Worm (Caenorhabditis elegans): Measurements from ENCODE around the gene Y50D4C.3.

DNA sequence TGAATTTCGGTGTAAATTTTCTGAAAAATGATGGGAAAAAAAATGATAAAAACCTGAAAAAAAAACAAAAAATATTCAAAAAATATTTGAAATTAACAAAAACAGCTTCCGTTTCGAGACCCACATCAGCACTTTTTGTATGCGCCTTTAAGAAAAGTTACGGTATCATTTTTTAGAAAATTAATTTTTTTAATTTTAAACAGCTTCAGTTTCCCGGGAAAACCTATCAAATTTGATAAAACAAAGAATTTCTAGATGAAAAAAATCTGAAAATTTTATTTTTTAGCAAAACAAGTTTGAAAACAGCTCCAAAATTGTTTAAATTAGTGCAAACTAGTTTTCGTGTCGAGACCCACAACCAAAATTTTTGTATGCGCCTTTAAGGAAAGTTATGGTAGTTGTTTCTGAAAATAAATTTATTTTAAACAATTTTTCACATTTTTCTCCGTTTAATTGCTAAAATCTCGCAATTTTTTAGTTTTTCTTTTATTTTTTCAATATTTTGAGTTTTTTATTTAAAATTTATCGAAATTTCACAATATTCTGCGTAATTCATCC lies 24.0 kb upstream of the Y50D4C.3 start:
- TF ChIP-seq klf-2 (GFP tag; conservative IDR thresholded peaks at IDR 0.05): no peak
- no peak for TF ChIP-seq flt-1 (GFP tag; IDR thresholded peaks at IDR 0.05)
- no peak for TF ChIP-seq cog-1 (tag; optimal IDR thresholded peaks at IDR 0.05)
- TF ChIP-seq ztf-23 (GFP tag; IDR thresholded peaks at IDR 0.05): no peak
- TF ChIP-seq med-1 (GFP tag; optimal IDR thresholded peaks at IDR 0.05; ENCODE audit: insufficient read depth): no peak
- no peak for TF ChIP-seq tab-1 (GFP tag; IDR thresholded peaks at IDR 0.05)
- TF ChIP-seq T22C8.4 (GFP tag; IDR thresholded peaks at IDR 0.05): no peak
- TF ChIP-seq ref-1 (GFP tag; conservative IDR thresholded peaks at IDR 0.05): no peak
- no peak for TF ChIP-seq ztf-29 (GFP tag; IDR thresholded peaks at IDR 0.05)

Data from whole organism, midembryonic.